Fruit fly (Drosophila melanogaster) whole organism, embryonic: Measurements from ENCODE around the gene Mrtf.

Experiments used
- ATbp ChIP-seq: fragments of 200-800 bp; sonication (Bioruptor generic); optimal IDR thresholded peaks from 2 replicates; lab custom pipeline; 2017; ENCODE audit warnings: missing biosample characterization, mild to moderate bottlenecking, missing genetic modification characterization, missing genetic modification reagents
- Antp ChIP-seq: fragments of 200-800 bp; sonication (Bioruptor generic); optimal IDR thresholded peaks from 3 replicates; lab custom pipeline; 2016; ENCODE audit warnings: missing biosample characterization, missing genetic modification characterization
- BEAF-32 ChIP-seq: fragments of 200-800 bp; sonication (Bioruptor generic); optimal IDR thresholded peaks from 3 replicates; lab custom pipeline; 2017; ENCODE audit warnings: missing biosample characterization, missing genetic modification characterization, mild to moderate bottlenecking, moderate library complexity, missing genetic modification reagents
- Blimp-1 ChIP-seq: fragments of 200-800 bp; sonication (Bioruptor generic); optimal IDR thresholded peaks from 3 replicates; lab custom pipeline; 2018; ENCODE audit warnings: missing biosample characterization, missing genetic modification characterization, mild to moderate bottlenecking, moderate library complexity, missing genetic modification reagents
- CG10462 ChIP-seq: fragments of 200-800 bp; sonication (Bioruptor generic); optimal IDR thresholded peaks from 2 replicates; lab custom pipeline; 2016; ENCODE audit warnings: missing biosample characterization, missing genetic modification characterization
- CG11696 ChIP-seq: fragments of 200-800 bp; sonication (Bioruptor generic); IDR thresholded peaks from 2 replicates; pipeline ENCODE4 v1.3.6; 2022; ENCODE audit warnings: missing biosample characterization, missing genetic modification characterization
- CG12659 ChIP-seq: fragments of 200-800 bp; sonication (Bioruptor generic); optimal IDR thresholded peaks from 3 replicates; lab custom pipeline; 2017; ENCODE audit warnings: mild to moderate bottlenecking, missing biosample characterization, missing genetic modification reagents, missing genetic modification characterization
- CG13424 ChIP-seq: fragments of 200-800 bp; sonication (Bioruptor generic); optimal IDR thresholded peaks from 2 replicates; lab custom pipeline; 2019; ENCODE audit warnings: missing biosample characterization, mild to moderate bottlenecking, missing genetic modification characterization, moderate library complexity
- CG1647 ChIP-seq: fragments of 200-800 bp; sonication (Bioruptor generic); optimal IDR thresholded peaks from 3 replicates; lab custom pipeline; 2016; ENCODE audit warnings: missing biosample characterization, missing genetic modification characterization
- CG16813 ChIP-seq: fragments of 200-800 bp; sonication (Bioruptor generic); IDR thresholded peaks from 3 replicates; pipeline ENCODE4 v1.3.6; 2022; ENCODE audit warnings: missing biosample characterization, missing genetic modification characterization; ENCODE audit not compliant: partially characterized antibody
- CG17359 ChIP-seq: fragments of 200-800 bp; sonication (Bioruptor generic); optimal IDR thresholded peaks from 3 replicates; lab custom pipeline; 2018; ENCODE audit warnings: missing biosample characterization, mild to moderate bottlenecking, missing genetic modification characterization, moderate library complexity
- CG2199 ChIP-seq: fragments of 200-800 bp; sonication (Bioruptor generic); IDR thresholded peaks from 3 replicates; pipeline ENCODE4 v1.3.6; 2022; ENCODE audit warnings: missing biosample characterization, missing genetic modification characterization
- CG2202 ChIP-seq: fragments of 200-800 bp; sonication (Bioruptor generic); optimal IDR thresholded peaks from 2 replicates; lab custom pipeline; 2018; ENCODE audit warnings: missing biosample characterization, mild to moderate bottlenecking, missing genetic modification characterization
- CG30020 ChIP-seq: fragments of 200-800 bp; optimal IDR thresholded peaks from 2 replicates; lab custom pipeline; 2019; ENCODE audit warnings: missing biosample characterization, mild to moderate bottlenecking, missing genetic modification characterization, moderate library complexity
- CG30431 ChIP-seq: fragments of 200-800 bp; sonication (Bioruptor generic); optimal IDR thresholded peaks from 2 replicates; lab custom pipeline; 2017; ENCODE audit warnings: missing biosample characterization, missing genetic modification characterization
- CG31441 ChIP-seq: fragments of 200-800 bp; sonication (Bioruptor generic); IDR thresholded peaks from 2 replicates; pipeline ENCODE4 v1.3.6; 2022; ENCODE audit warnings: missing biosample characterization, missing genetic modification characterization
- CG34376 ChIP-seq: fragments of 200-800 bp; sonication (Bioruptor generic); optimal IDR thresholded peaks from 2 replicates; lab custom pipeline; 2018; ENCODE audit warnings: missing biosample characterization, mild to moderate bottlenecking, missing genetic modification characterization
- CG34422 ChIP-seq: fragments of 200-800 bp; sonication (Bioruptor generic); IDR thresholded peaks from 3 replicates; pipeline ENCODE4 v1.3.6; 2022; ENCODE audit warnings: missing biosample characterization, missing genetic modification characterization
- CG4730 ChIP-seq: fragments of 200-800 bp; sonication (Bioruptor generic); IDR thresholded peaks from 2 replicates; pipeline ENCODE4 v1.3.6; 2022; ENCODE audit warnings: missing biosample characterization, missing genetic modification characterization
- CG4820 ChIP-seq: fragments of 200-800 bp; sonication (Bioruptor generic); optimal IDR thresholded peaks from 3 replicates; lab custom pipeline; 2016; ENCODE audit warnings: missing biosample characterization, missing genetic modification characterization
- CG6683 ChIP-seq: fragments of 200-800 bp; sonication (Bioruptor generic); optimal IDR thresholded peaks from 2 replicates; lab custom pipeline; 2017; ENCODE audit warnings: missing biosample characterization, mild to moderate bottlenecking, missing genetic modification characterization, missing genetic modification reagents
- CG6791 ChIP-seq: fragments of 200-800 bp; sonication (Bioruptor generic); IDR thresholded peaks from 3 replicates; pipeline ENCODE4 v1.3.6; 2022; ENCODE audit warnings: missing biosample characterization, missing genetic modification characterization; ENCODE audit not compliant: partially characterized antibody
- CG7839 ChIP-seq: fragments of 200-800 bp; sonication (Bioruptor generic); optimal IDR thresholded peaks from 3 replicates; lab custom pipeline; 2018; ENCODE audit warnings: missing biosample characterization, mild to moderate bottlenecking, missing genetic modification characterization, moderate library complexity
- CG9797 ChIP-seq: fragments of 200-800 bp; sonication (Bioruptor generic); optimal IDR thresholded peaks from 3 replicates; lab custom pipeline; 2018; ENCODE audit warnings: missing biosample characterization, mild to moderate bottlenecking, missing genetic modification characterization
- Camta ChIP-seq: fragments of 200-800 bp; sonication (Bioruptor generic); optimal IDR thresholded peaks from 2 replicates; lab custom pipeline; 2016; ENCODE audit warnings: missing biosample characterization, missing genetic modification characterization
- Dll ChIP-seq: fragments of 200-800 bp; sonication (Bioruptor generic); IDR thresholded peaks from 4 replicates; pipeline ENCODE4 v1.3.6; 2022; ENCODE audit warnings: missing biosample characterization, missing genetic modification characterization; ENCODE audit not compliant: partially characterized antibody
- Dref ChIP-seq: fragments of 200-800 bp; sonication (Bioruptor generic); IDR thresholded peaks from 2 replicates; pipeline ENCODE4 v1.3.6; 2022; ENCODE audit warnings: missing biosample characterization, missing genetic modification characterization
- HLH3B ChIP-seq: fragments of 200-800 bp; sonication (Bioruptor generic); IDR thresholded peaks from 2 replicates; pipeline ENCODE4 v1.3.6; 2022; ENCODE audit warnings: missing biosample characterization, missing genetic modification characterization
- Hsf ChIP-seq: fragments of 200-800 bp; sonication (Bioruptor generic); optimal IDR thresholded peaks from 3 replicates; lab custom pipeline; 2016; ENCODE audit warnings: missing biosample characterization, missing genetic modification characterization
- Meics ChIP-seq: fragments of 200-800 bp; sonication (Bioruptor generic); optimal IDR thresholded peaks from 2 replicates; lab custom pipeline; 2017; ENCODE audit warnings: missing biosample characterization, mild to moderate bottlenecking, missing genetic modification characterization
- Scr ChIP-seq: fragments of 200-800 bp; sonication (Bioruptor generic); IDR thresholded peaks from 2 replicates; pipeline ENCODE4 v1.3.6; 2022; ENCODE audit warnings: missing biosample characterization, missing genetic modification characterization; ENCODE audit not compliant: partially characterized antibody
- ap ChIP-seq: fragments of 200-800 bp; sonication (Bioruptor generic); IDR thresholded peaks from 2 replicates; pipeline ENCODE4 v1.3.6; 2022; ENCODE audit warnings: missing biosample characterization, missing genetic modification characterization
- bbx ChIP-seq: fragments of 200-800 bp; sonication (Bioruptor generic); IDR thresholded peaks from 2 replicates; pipeline ENCODE4 v1.3.6; 2022; ENCODE audit warnings: missing biosample characterization, missing genetic modification characterization; ENCODE audit not compliant: partially characterized antibody
- bcd ChIP-seq: fragments of 200-800 bp; sonication (Bioruptor generic); optimal IDR thresholded peaks from 2 replicates; lab custom pipeline; 2017; ENCODE audit warnings: missing biosample characterization, mild to moderate bottlenecking, missing genetic modification characterization
- caup ChIP-seq: fragments of 200-800 bp; sonication (Bioruptor generic); optimal IDR thresholded peaks from 3 replicates; lab custom pipeline; 2017; ENCODE audit warnings: missing biosample characterization, mild to moderate bottlenecking, missing genetic modification characterization, moderate library complexity; ENCODE audit not compliant: severe bottlenecking
- esg ChIP-seq: fragments of 200-800 bp; sonication (Bioruptor generic); conservative IDR thresholded peaks from 2 replicates; pipeline ENCODE4 v1.3.6; 2022; ENCODE audit warnings: missing biosample characterization, missing genetic modification characterization
- fd102C ChIP-seq: fragments of 200-800 bp; sonication (Bioruptor generic); optimal IDR thresholded peaks from 2 replicates; lab custom pipeline; 2018; ENCODE audit warnings: missing biosample characterization, mild to moderate bottlenecking, missing genetic modification characterization, moderate library complexity
- fd3F ChIP-seq: fragments of 200-800 bp; sonication (Bioruptor generic); optimal IDR thresholded peaks from 2 replicates; lab custom pipeline; 2018; ENCODE audit warnings: missing biosample characterization, mild to moderate bottlenecking, missing genetic modification characterization, moderate library complexity
- ftz-f1 ChIP-seq: fragments of 200-800 bp; sonication (Bioruptor generic); optimal IDR thresholded peaks from 2 replicates; lab custom pipeline; 2016; ENCODE audit warnings: missing biosample characterization, missing genetic modification characterization
- gfzf ChIP-seq: fragments of 200-800 bp; sonication (Bioruptor generic); optimal IDR thresholded peaks from 2 replicates; lab custom pipeline; 2016; ENCODE audit warnings: missing biosample characterization, mild to moderate bottlenecking, missing genetic modification characterization, moderate library complexity
- jing ChIP-seq: fragments of 200-800 bp; sonication (Bioruptor generic); optimal IDR thresholded peaks from 2 replicates; lab custom pipeline; 2018; ENCODE audit warnings: missing biosample characterization, mild to moderate bottlenecking, missing genetic modification characterization
- lab ChIP-seq: fragments of 200-800 bp; sonication (Bioruptor generic); optimal IDR thresholded peaks from 3 replicates; lab custom pipeline; 2017; ENCODE audit warnings: missing biosample characterization, missing genetic modification characterization, mild to moderate bottlenecking, moderate library complexity, missing genetic modification reagents
- lilli ChIP-seq: fragments of 200-800 bp; sonication (Bioruptor generic); optimal IDR thresholded peaks from 3 replicates; lab custom pipeline; 2016; ENCODE audit warnings: missing biosample characterization, missing genetic modification characterization
- lola ChIP-seq, 3 experiments: fragments of >200 bp in 2 of 3; fragments of 200-800 bp in 1 of 3; sonication (Bioruptor generic) in 1 of 3; optimal IDR thresholded peaks; 2 replicates each; lab custom pipeline; 2017 to 2019; ENCODE audit warnings: missing biosample characterization in 3 of 3, missing genetic modification characterization in 3 of 3, mild to moderate bottlenecking in 1 of 3, moderate library complexity in 1 of 3
- onecut ChIP-seq: fragments of 200-800 bp; sonication (Bioruptor generic); IDR thresholded peaks from 2 replicates; pipeline ENCODE4 v1.3.6; 2022; ENCODE audit warnings: missing biosample characterization, missing genetic modification characterization
- tll ChIP-seq, 2 experiments: fragments of 200-800 bp in 1 of 2; fragments of >200 bp in 1 of 2; sonication (Bioruptor generic) in 1 of 2; optimal IDR thresholded peaks; 2 replicates each; lab custom pipeline; 2017 to 2019; ENCODE audit warnings: missing biosample characterization in 2 of 2, missing genetic modification characterization in 2 of 2, mild to moderate bottlenecking in 1 of 2, moderate library complexity in 1 of 2
- tup ChIP-seq: fragments of 200-800 bp; sonication (Bioruptor generic); optimal IDR thresholded peaks from 2 replicates; lab custom pipeline; 2016; ENCODE audit warnings: missing biosample characterization, mild to moderate bottlenecking, missing genetic modification characterization, moderate library complexity
- zen2 ChIP-seq: fragments of 200-800 bp; sonication (Bioruptor generic); IDR thresholded peaks from 3 replicates; pipeline ENCODE4 v1.3.6; 2022; ENCODE audit warnings: missing biosample characterization, missing genetic modification characterization; ENCODE audit not compliant: partially characterized antibody
- zf30C ChIP-seq: fragments of 200-800 bp; sonication (Bioruptor generic); optimal IDR thresholded peaks from 3 replicates; lab custom pipeline; 2018; ENCODE audit warnings: missing biosample characterization, mild to moderate bottlenecking, missing genetic modification characterization

Mrtf gene

DNA sequence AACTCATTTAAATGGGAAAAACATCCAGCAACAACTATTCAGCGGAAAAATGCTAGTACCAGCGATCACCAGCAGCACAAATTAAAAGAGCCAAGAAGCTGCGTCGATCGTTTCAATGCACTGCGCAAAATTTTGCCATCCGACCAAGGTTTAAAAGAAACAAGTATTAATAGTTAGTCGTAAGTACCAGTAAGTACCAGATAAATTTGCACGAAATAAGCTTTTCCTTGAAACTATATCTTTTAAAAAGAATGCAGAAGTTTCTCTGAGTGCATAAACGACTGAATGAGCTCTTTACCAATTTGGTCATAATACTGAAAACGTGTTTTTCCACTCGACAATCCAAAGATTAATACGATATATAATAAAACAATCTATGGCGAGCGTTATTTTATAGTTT, 33.1 kb downstream of the Mrtf start (continued):
- no peak for TF ChIP-seq lola (GFP tag; optimal IDR thresholded peaks at IDR 0.05; lab: Kevin White, UChicago)
- no peak for TF ChIP-seq tll (GFP tag; optimal IDR thresholded peaks at IDR 0.05; lab: Kevin White, UChicago)
- no peak for TF ChIP-seq bbx
- TF ChIP-seq fd102C (GFP tag; lab: Kevin White, UChicago) = no peak
- no peak for TF ChIP-seq tup (GFP tag; lab: Kevin White, UChicago)
- peak; percentile 72 for TF ChIP-seq caup (GFP tag; lab: Kevin White, UChicago)
- TF ChIP-seq lilli (GFP tag; lab: Kevin White, UChicago) = peak; percentile 78
- TF ChIP-seq CG34422 (GFP tag; lab: Robert Waterston, UW) = 0 out of 3 replicates have a peak, but pooled peaks have one; percentile 20
- peak; percentile 82 for TF ChIP-seq lab
- TF ChIP-seq CG6683 (GFP tag; lab: Kevin White, UChicago) = peak; percentile 17
- TF ChIP-seq CG2202 (tag; lab: Kevin White, UChicago) = no peak
- peak; percentile 55 for TF ChIP-seq CG17359 (tag; lab: Kevin White, UChicago)
- peak; percentile 52 for TF ChIP-seq ap
- no peak for TF ChIP-seq CG2199 (GFP tag; lab: Robert Waterston, UW)
- TF ChIP-seq zf30C = no peak
- TF ChIP-seq Hsf (GFP tag; lab: Kevin White, UChicago) = peak; percentile 81
- TF ChIP-seq jing (GFP tag; lab: Kevin White, UChicago) = peak; percentile 39
- peak; percentile 74 for TF ChIP-seq CG1647 (GFP tag; lab: Kevin White, UChicago)
- TF ChIP-seq CG12659 (GFP tag; lab: Kevin White, UChicago) = peak; percentile 58
- peak; percentile 36 for TF ChIP-seq CG10462 (GFP tag; lab: Kevin White, UChicago)
- no peak for TF ChIP-seq CG30020 (tag; lab: Kevin White, UChicago)
- TF ChIP-seq CG30431 = peak; percentile 44
- peak; percentile 71 for TF ChIP-seq CG31441 (GFP tag; lab: Robert Waterston, UW)
- peak; percentile 53 for TF ChIP-seq Antp (GFP tag; lab: Kevin White, UChicago)
- no peak for TF ChIP-seq Dref (GFP tag; lab: Robert Waterston, UW)
- peak; percentile 73 for TF ChIP-seq CG7839 (tag; lab: Kevin White, UChicago)
- no peak for TF ChIP-seq Scr
- TF ChIP-seq gfzf (GFP tag; lab: Kevin White, UChicago) = no peak
- peak; percentile 69 for TF ChIP-seq esg (GFP tag; lab: Robert Waterston, UW)
- TF ChIP-seq Camta = peak; percentile 56
- TF ChIP-seq fd3F (GFP tag; lab: Kevin White, UChicago) = peak; percentile 69
- TF ChIP-seq zen2 (GFP tag; lab: Robert Waterston, UW) = no peak
- no peak for TF ChIP-seq CG9797 (GFP tag; lab: Kevin White, UChicago)
- TF ChIP-seq CG6791 (GFP tag; lab: Robert Waterston, UW) = no peak
- TF ChIP-seq Dll = no peak
- peak; percentile 64 for TF ChIP-seq Blimp-1
- TF ChIP-seq CG4730 (GFP tag; lab: Robert Waterston, UW) = peak; percentile 70; the same call in 1 of the 2 replicates
- peak; percentile 42; the same call in 1 of the 2 replicates for TF ChIP-seq CG11696 (GFP tag; lab: Robert Waterston, UW)
- TF ChIP-seq CG34376 = no peak
- TF ChIP-seq BEAF-32 (GFP tag; lab: Kevin White, UChicago) = no peak
- TF ChIP-seq onecut = peak; percentile 20; the same call in 1 of the 2 replicates
- no peak for TF ChIP-seq CG16813 (GFP tag; lab: Robert Waterston, UW)
- peak; percentile 24 for TF ChIP-seq ATbp
- TF ChIP-seq CG4820 = peak; percentile 61
- peak; percentile 47 for TF ChIP-seq bcd (GFP tag; lab: Kevin White, UChicago)
- no peak for TF ChIP-seq ftz-f1 (GFP tag; lab: Kevin White, UChicago)
- peak; percentile 70 for TF ChIP-seq Meics (GFP tag; lab: Kevin White, UChicago)
- TF ChIP-seq HLH3B (GFP tag; lab: Robert Waterston, UW) = peak; percentile 57; the same call in 1 of the 2 replicates
- peak; percentile 64 for TF ChIP-seq CG13424 (tag; lab: Kevin White, UChicago)
